Worm (Caenorhabditis elegans): ENCODE data around the gene C37C3.9.

C37C3.9 gene

ce11 chrV:7875456-7875855 lies 21.0 kb upstream of the C37C3.9 start, which contains the start of gene F40A3.4:
F40A3.4 (plus strand) TSS chrV:7875756.
- TF ChIP-seq ceh-36 (tag; optimal IDR thresholded peaks at IDR 0.05), result no peak
- TF ChIP-seq F13C5.2 (tag; optimal IDR thresholded peaks at IDR 0.05), result no peak
- TF ChIP-seq ceh-13 (GFP tag; optimal IDR thresholded peaks at IDR 0.05), result no peak
- TF ChIP-seq ets-7 (tag; optimal IDR thresholded peaks at IDR 0.05), result no peak
- TF ChIP-seq B0310.2 (tag; optimal IDR thresholded peaks at IDR 0.05), result no peak
- no peak for TF ChIP-seq aly-1 (tag; optimal IDR thresholded peaks at IDR 0.05)
- no peak for TF ChIP-seq hnd-1 (tag; optimal IDR thresholded peaks at IDR 0.05)
- TF ChIP-seq tbx-11 (GFP tag; IDR thresholded peaks at IDR 0.05), result no peak
- no peak for TF ChIP-seq flt-1 (GFP tag; IDR thresholded peaks at IDR 0.05)
- no peak for TF ChIP-seq tbx-37 (GFP tag; conservative IDR thresholded peaks at IDR 0.05)
- no peak for TF ChIP-seq pes-1 (GFP tag; IDR thresholded peaks at IDR 0.05)
- TF ChIP-seq tra-4 (tag; optimal IDR thresholded peaks at IDR 0.05), result no peak
- no peak for TF ChIP-seq scrt-1 (GFP tag; IDR thresholded peaks at IDR 0.05)
- no peak for TF ChIP-seq sea-1 (GFP tag; conservative IDR thresholded peaks at IDR 0.05)
- no peak for TF ChIP-seq hmg-4 (GFP tag; optimal IDR thresholded peaks at IDR 0.05)
- no peak for TF ChIP-seq hmbx-1 (tag; optimal IDR thresholded peaks at IDR 0.05)
- no peak for TF ChIP-seq ama-1 (optimal IDR thresholded peaks at IDR 0.05)

ce11 chrV:7872945-7873344 lies 18.4 kb upstream of the C37C3.9 start:
- no peak for TF ChIP-seq pes-1 (GFP tag; IDR thresholded peaks at IDR 0.05)
- no peak for TF ChIP-seq tbx-11 (GFP tag; IDR thresholded peaks at IDR 0.05)
- TF ChIP-seq hnd-1 (tag; optimal IDR thresholded peaks at IDR 0.05), result no peak
- no peak for TF ChIP-seq sea-1 (GFP tag; conservative IDR thresholded peaks at IDR 0.05)
- TF ChIP-seq F13C5.2 (tag; optimal IDR thresholded peaks at IDR 0.05), result no peak
- no peak for TF ChIP-seq tbx-37 (GFP tag; conservative IDR thresholded peaks at IDR 0.05)
- TF ChIP-seq hmbx-1 (tag; optimal IDR thresholded peaks at IDR 0.05), result no peak
- TF ChIP-seq ceh-36 (tag; optimal IDR thresholded peaks at IDR 0.05), result no peak
- no peak for TF ChIP-seq ceh-13 (GFP tag; optimal IDR thresholded peaks at IDR 0.05)

ce11 chrV:7870707-7871106 lies 16.2 kb upstream of the C37C3.9 start, which contains the start of gene nipi-4:
nipi-4 (minus strand) TSS chrV:7870807.
- TF ChIP-seq hmbx-1 (tag; optimal IDR thresholded peaks at IDR 0.05) (no peak), tbx-11 (GFP tag; IDR thresholded peaks at IDR 0.05) (no peak), flt-1 (GFP tag; IDR thresholded peaks at IDR 0.05) (no peak), ama-1 (optimal IDR thresholded peaks at IDR 0.05) (no peak), pes-1 (GFP tag; IDR thresholded peaks at IDR 0.05) (no peak), tra-4 (tag; optimal IDR thresholded peaks at IDR 0.05) (no peak), sea-1 (GFP tag; conservative IDR thresholded peaks at IDR 0.05) (no peak), tbx-37 (GFP tag; conservative IDR thresholded peaks at IDR 0.05) (no peak), aly-1 (tag; optimal IDR thresholded peaks at IDR 0.05) (no peak), hmg-4 (GFP tag; optimal IDR thresholded peaks at IDR 0.05) (no peak), F13C5.2 (tag; optimal IDR thresholded peaks at IDR 0.05) (no peak), scrt-1 (GFP tag; IDR thresholded peaks at IDR 0.05) (no peak), B0310.2 (tag; optimal IDR thresholded peaks at IDR 0.05) (no peak), ets-7 (tag; optimal IDR thresholded peaks at IDR 0.05) (no peak), hnd-1 (tag; optimal IDR thresholded peaks at IDR 0.05) (no peak), ceh-36 (tag; optimal IDR thresholded peaks at IDR 0.05) (no peak), ceh-13 (GFP tag; optimal IDR thresholded peaks at IDR 0.05) (no peak)

- TF ChIP-seq ceh-13 (GFP tag; optimal IDR thresholded peaks at IDR 0.05) (no peak), tbx-37 (GFP tag; conservative IDR thresholded peaks at IDR 0.05) (no peak), aly-1 (tag; optimal IDR thresholded peaks at IDR 0.05) (no peak), B0310.2 (tag; optimal IDR thresholded peaks at IDR 0.05) (no peak), tbx-11 (GFP tag; IDR thresholded peaks at IDR 0.05) (no peak), sea-1 (GFP tag; conservative IDR thresholded peaks at IDR 0.05) (no peak), F13C5.2 (tag; optimal IDR thresholded peaks at IDR 0.05) (no peak), flt-1 (GFP tag; IDR thresholded peaks at IDR 0.05) (no peak), ceh-36 (tag; optimal IDR thresholded peaks at IDR 0.05) (no peak), pes-1 (GFP tag; IDR thresholded peaks at IDR 0.05) (no peak), hmg-4 (GFP tag; optimal IDR thresholded peaks at IDR 0.05) (no peak), hmbx-1 (tag; optimal IDR thresholded peaks at IDR 0.05) (no peak)
Measured at ce11 chrV:7864663-7865062, 10.2 kb upstream of the C37C3.9 start, which contains the start of gene C37C3.11. C37C3.11 (minus strand) TSS chrV:7864763.

- TF ChIP-seq ceh-36 (tag; optimal IDR thresholded peaks at IDR 0.05), result no peak
- no peak for TF ChIP-seq tbx-37 (GFP tag; conservative IDR thresholded peaks at IDR 0.05)
- TF ChIP-seq aly-1 (tag; optimal IDR thresholded peaks at IDR 0.05), result no peak
- TF ChIP-seq flt-1 (GFP tag; IDR thresholded peaks at IDR 0.05), result no peak
- TF ChIP-seq hnd-1 (tag; optimal IDR thresholded peaks at IDR 0.05), result no peak
- TF ChIP-seq F13C5.2 (tag; optimal IDR thresholded peaks at IDR 0.05), result no peak
Measured at ce11 chrV:7863020-7863523, 8.6 kb upstream of the C37C3.9 start, which contains the start of gene C37C3.10. C37C3.10 (minus strand) TSS chrV:7863070.

ce11 chrV:7861792-7862191 lies 7.3 kb upstream of the C37C3.9 start, which contains the start of gene C37C3.17:
C37C3.17 (minus strand) TSS chrV:7861892.
- TF ChIP-seq ceh-13 (GFP tag; optimal IDR thresholded peaks at IDR 0.05) (no peak), ets-7 (tag; optimal IDR thresholded peaks at IDR 0.05) (no peak), aly-1 (tag; optimal IDR thresholded peaks at IDR 0.05) (no peak), ceh-36 (tag; optimal IDR thresholded peaks at IDR 0.05) (no peak), hnd-1 (tag; optimal IDR thresholded peaks at IDR 0.05) (no peak), tbx-37 (GFP tag; conservative IDR thresholded peaks at IDR 0.05) (no peak), pes-1 (GFP tag; IDR thresholded peaks at IDR 0.05) (no peak), scrt-1 (GFP tag; IDR thresholded peaks at IDR 0.05) (no peak), sea-1 (GFP tag; conservative IDR thresholded peaks at IDR 0.05) (no peak), B0310.2 (tag; optimal IDR thresholded peaks at IDR 0.05) (no peak), hmg-4 (GFP tag; optimal IDR thresholded peaks at IDR 0.05) (no peak), F13C5.2 (tag; optimal IDR thresholded peaks at IDR 0.05) (no peak)

ce11 chrV:7857931-7858330 lies 3.4 kb upstream of the C37C3.9 start, which contains the start of gene C37C3.1:
C37C3.1 (plus strand) TSS chrV:7857963.
- no peak for TF ChIP-seq tra-4 (tag; optimal IDR thresholded peaks at IDR 0.05)
- no peak for TF ChIP-seq ceh-36 (tag; optimal IDR thresholded peaks at IDR 0.05)
- TF ChIP-seq tbx-11 (GFP tag; IDR thresholded peaks at IDR 0.05), result no peak
- TF ChIP-seq hmbx-1 (tag; optimal IDR thresholded peaks at IDR 0.05), result no peak
- no peak for TF ChIP-seq ceh-13 (GFP tag; optimal IDR thresholded peaks at IDR 0.05)
- TF ChIP-seq ets-7 (tag; optimal IDR thresholded peaks at IDR 0.05), result no peak
- no peak for TF ChIP-seq B0310.2 (tag; optimal IDR thresholded peaks at IDR 0.05)
- TF ChIP-seq F13C5.2 (tag; optimal IDR thresholded peaks at IDR 0.05), result no peak
- TF ChIP-seq sea-1 (GFP tag; conservative IDR thresholded peaks at IDR 0.05), result no peak
- no peak for TF ChIP-seq scrt-1 (GFP tag; IDR thresholded peaks at IDR 0.05)
- TF ChIP-seq tbx-37 (GFP tag; conservative IDR thresholded peaks at IDR 0.05), result no peak
- no peak for TF ChIP-seq aly-1 (tag; optimal IDR thresholded peaks at IDR 0.05)
- TF ChIP-seq hmg-4 (GFP tag; optimal IDR thresholded peaks at IDR 0.05), result no peak
- no peak for TF ChIP-seq flt-1 (GFP tag; IDR thresholded peaks at IDR 0.05)

All from whole organism, early embryonic.